Fruit fly (Drosophila melanogaster): ENCODE results near the gene Abcd3.

Gene Abcd3

DNA sequence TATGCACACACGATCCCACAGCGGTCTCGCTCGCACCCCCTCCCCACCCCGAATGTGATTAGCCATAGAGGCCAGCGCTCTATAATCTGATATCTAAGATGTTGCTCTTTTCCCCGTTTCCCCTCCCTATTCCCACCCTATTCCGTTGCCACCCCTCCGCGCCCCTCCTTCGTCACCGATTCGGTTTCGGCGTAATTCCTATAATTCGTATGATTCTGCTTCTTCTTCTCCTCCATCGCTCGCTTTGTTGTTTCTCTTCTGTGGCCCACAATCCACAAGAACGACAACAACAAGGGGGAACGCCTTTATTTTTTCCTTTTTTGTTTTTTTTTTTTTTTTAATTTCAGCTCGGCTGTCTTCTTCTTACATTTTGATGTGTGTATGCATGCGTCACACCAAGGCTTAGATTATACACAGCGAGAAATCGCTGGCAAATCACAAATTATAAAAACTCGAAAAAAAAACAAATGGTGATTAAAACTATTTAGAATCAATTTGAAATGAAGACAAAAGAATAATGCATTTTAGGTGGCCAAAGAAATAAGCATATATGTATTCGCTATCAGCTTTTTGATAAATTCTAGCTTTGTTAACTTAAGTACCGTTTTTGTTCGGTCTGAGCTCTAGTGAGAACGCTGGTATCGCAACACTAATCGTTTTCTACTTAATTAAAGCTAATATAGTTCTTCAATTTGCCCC, 19.4 kb downstream of the Abcd3 start (continued):
- TF ChIP-seq CG32767 (GFP tag; IDR thresholded peaks at IDR 0.05), result 0 out of 2 replicates have a peak, but pooled peaks have one; percentile 15
- peak; percentile 46 for TF ChIP-seq Blimp-1 (GFP tag; optimal IDR thresholded peaks at IDR 0.05)
- TF ChIP-seq Scr (GFP tag; IDR thresholded peaks at IDR 0.05; ENCODE audit: partially characterized antibody), result no peak
- no peak for TF ChIP-seq cg (GFP tag; optimal IDR thresholded peaks at IDR 0.05)
- TF ChIP-seq phol (tag; optimal IDR thresholded peaks at IDR 0.05), result peak; percentile 67
- TF ChIP-seq Tbp (GFP tag; optimal IDR thresholded peaks at IDR 0.05), result no peak
- TF ChIP-seq Asciz (GFP tag; optimal IDR thresholded peaks at IDR 0.05), result peak; percentile 5
- TF ChIP-seq maf-S (GFP tag; optimal IDR thresholded peaks at IDR 0.05), result peak; percentile 11
- 0 out of 2 replicates have a peak, but pooled peaks have one; percentile 45 for TF ChIP-seq CG10959 (GFP tag; IDR thresholded peaks at IDR 0.05)
- peak; percentile 42 for TF ChIP-seq CG2202 (tag; optimal IDR thresholded peaks at IDR 0.05)
- no peak for TF ChIP-seq tgo (GFP tag; IDR thresholded peaks at IDR 0.05)
- no peak for TF ChIP-seq Lpt (GFP tag; optimal IDR thresholded peaks at IDR 0.05)
- peak; percentile 47 for TF ChIP-seq CG33557 (GFP tag; optimal IDR thresholded peaks at IDR 0.05)
- no peak for TF ChIP-seq CG6765 (GFP tag; optimal IDR thresholded peaks at IDR 0.05)
- TF ChIP-seq ttk (GFP tag; IDR thresholded peaks at IDR 0.05), result no peak
- peak; percentile 16 for TF ChIP-seq her (GFP tag; optimal IDR thresholded peaks at IDR 0.05)
- TF ChIP-seq ewg (GFP tag; optimal IDR thresholded peaks at IDR 0.05), result no peak
- peak; percentile 37 for TF ChIP-seq CG1603 (tag; optimal IDR thresholded peaks at IDR 0.05)
- TF ChIP-seq shn (GFP tag; optimal IDR thresholded peaks at IDR 0.05), result peak; percentile 23
- TF ChIP-seq HLH54F (GFP tag; optimal IDR thresholded peaks at IDR 0.05), result peak; percentile 15
- TF ChIP-seq CG11504 (tag; optimal IDR thresholded peaks at IDR 0.05), result peak; percentile 32
- TF ChIP-seq Ets65A (GFP tag), result peak; percentile 74
- TF ChIP-seq CG31441 (GFP tag; IDR thresholded peaks at IDR 0.05), result peak; percentile 54
- TF ChIP-seq Hr39 (optimal IDR thresholded peaks at IDR 0.05), result no peak
- TF ChIP-seq croc (GFP tag; conservative IDR thresholded peaks at IDR 0.05), result 0 out of 3 replicates have a peak, but pooled peaks have one; percentile 23
- TF ChIP-seq CG12155 (GFP tag; optimal IDR thresholded peaks at IDR 0.05), result peak; percentile 15
- TF ChIP-seq onecut (GFP tag; IDR thresholded peaks at IDR 0.05), result peak; percentile 37; the same call in 1 of the 2 replicates
- peak; percentile 15 for TF ChIP-seq lab (GFP tag; optimal IDR thresholded peaks at IDR 0.05)
- peak; percentile 75 for TF ChIP-seq CG18262 (tag; optimal IDR thresholded peaks at IDR 0.05)
- TF ChIP-seq Taf1 (GFP tag; IDR thresholded peaks at IDR 0.05), result no peak
- TF ChIP-seq bab2 (GFP tag; optimal IDR thresholded peaks at IDR 0.05), result peak; percentile 40
- TF ChIP-seq CG5953 (GFP tag; IDR thresholded peaks at IDR 0.05), result no peak
- TF ChIP-seq Max (GFP tag; optimal IDR thresholded peaks at IDR 0.05), result no peak
- TF ChIP-seq CG18011 (GFP tag; optimal IDR thresholded peaks at IDR 0.05), result no peak
- TF ChIP-seq CG6813 (GFP tag; optimal IDR thresholded peaks at IDR 0.05), result peak; percentile 40
- TF ChIP-seq prd (optimal IDR thresholded peaks at IDR 0.05), result no peak
- peak; percentile 61; the same call in 2 of the 3 replicates for TF ChIP-seq prd (GFP tag; IDR thresholded peaks at IDR 0.05)
- peak; percentile 9 for TF ChIP-seq en (GFP tag; optimal IDR thresholded peaks at IDR 0.05)
- TF ChIP-seq nerfin-2 (GFP tag; IDR thresholded peaks at IDR 0.05; ENCODE audit: partially characterized antibody), result no peak
- TF ChIP-seq CG8924 (tag; optimal IDR thresholded peaks at IDR 0.05), result peak; percentile 29
- TF ChIP-seq Xbp1 (GFP tag; optimal IDR thresholded peaks at IDR 0.05), result peak; percentile 8
- TF ChIP-seq CG11695 (GFP tag; IDR thresholded peaks at IDR 0.05), result 0 out of 3 replicates have a peak, but pooled peaks have one; percentile 37
- peak; percentile 45 for TF ChIP-seq CG16815 (GFP tag; optimal IDR thresholded peaks at IDR 0.05)
- TF ChIP-seq sc (optimal IDR thresholded peaks at IDR 0.05), result no peak
- no peak for TF ChIP-seq sc (GFP tag; optimal IDR thresholded peaks at IDR 0.05)
- TF ChIP-seq Chrac-16 (GFP tag; optimal IDR thresholded peaks at IDR 0.05), result peak; percentile 45
- TF ChIP-seq CG10654 (GFP tag; optimal IDR thresholded peaks at IDR 0.05), result peak; percentile 6
- TF ChIP-seq ap (GFP tag; IDR thresholded peaks at IDR 0.05), result no peak
- TF ChIP-seq CG18599 (GFP tag; optimal IDR thresholded peaks at IDR 0.05), result peak; percentile 26
- TF ChIP-seq CG2199 (GFP tag; IDR thresholded peaks at IDR 0.05), result no peak
